Fruit fly (Drosophila melanogaster): ENCODE measurements around the gene Cka.

The Cka gene

DNA sequence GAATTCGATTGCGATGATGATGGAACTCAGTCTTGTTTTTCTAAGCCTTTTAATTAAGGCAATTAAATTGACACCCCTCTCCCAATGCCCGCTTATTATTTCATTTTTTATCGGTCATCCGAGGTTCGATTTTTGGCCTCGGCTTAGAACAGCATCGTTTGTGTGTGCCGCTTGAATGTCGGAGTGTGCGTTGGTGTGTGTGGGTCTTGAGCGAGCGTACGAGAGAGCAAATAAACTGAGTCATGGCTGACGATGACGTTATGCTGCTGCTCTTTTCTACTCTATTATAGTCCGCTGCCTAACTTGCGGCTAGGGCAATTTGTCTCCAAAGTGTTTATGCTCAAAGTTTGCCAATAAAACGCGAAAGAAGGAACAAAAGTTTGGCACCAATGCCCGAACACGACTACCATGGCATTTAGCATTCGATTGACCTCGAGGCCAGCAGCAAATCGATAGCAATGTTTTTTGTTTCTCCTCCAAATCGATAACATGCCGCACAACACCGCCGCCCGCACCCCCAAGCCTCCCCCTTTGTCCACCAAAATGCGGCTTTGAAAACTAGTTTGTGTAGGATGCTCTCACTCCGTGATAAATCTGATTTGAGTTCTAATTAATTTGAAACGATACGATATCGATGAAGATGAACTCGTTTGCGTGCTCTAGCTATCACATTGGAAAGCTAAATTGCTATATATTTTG, 55.1 kb downstream of the Cka start:
- no peak for TF ChIP-seq spab (GFP tag; optimal IDR thresholded peaks at IDR 0.05)
- no peak for TF ChIP-seq CG11294 (GFP tag; IDR thresholded peaks at IDR 0.05)
- TF ChIP-seq svp (GFP tag), result peak; percentile 36
- no peak for TF ChIP-seq CG4318 (GFP tag; optimal IDR thresholded peaks at IDR 0.05)
- TF ChIP-seq CG3032 (tag; optimal IDR thresholded peaks at IDR 0.05), result no peak

DNA sequence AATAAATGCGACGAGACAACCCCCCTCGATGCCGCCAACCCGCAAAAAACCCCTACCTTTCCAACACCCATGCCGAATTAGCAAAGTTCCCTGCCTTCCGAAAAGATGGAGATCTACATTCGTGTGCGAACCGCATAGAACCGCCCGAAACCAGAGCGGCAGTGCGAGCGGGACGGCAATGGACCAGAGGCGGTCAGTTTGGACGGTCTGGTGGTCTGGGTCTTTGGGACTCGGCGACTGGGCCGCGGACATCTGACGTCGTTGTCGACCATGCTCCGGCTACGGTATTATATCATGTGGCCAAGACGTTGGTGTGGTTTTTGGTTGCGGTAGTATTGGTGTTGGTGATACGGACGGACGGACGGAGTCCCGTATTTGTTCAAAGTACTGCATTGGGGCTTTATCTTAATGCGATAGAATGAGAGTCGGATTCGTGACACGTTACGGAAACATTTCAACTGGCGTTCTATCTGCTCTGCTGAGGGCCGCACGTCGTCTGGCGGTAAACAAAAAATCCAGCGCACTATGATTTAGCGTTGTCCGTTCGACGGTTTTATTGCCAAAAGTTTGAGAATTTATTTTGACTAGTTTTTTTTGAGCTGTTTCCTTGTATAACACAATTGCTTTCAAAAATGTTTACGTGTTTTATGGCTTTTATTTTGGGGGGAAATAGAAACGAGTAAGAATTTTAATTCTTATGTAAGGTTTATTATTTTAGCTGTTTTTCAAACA, 56.4 kb downstream of the Cka start:
- TF ChIP-seq Hr4 (GFP tag; optimal IDR thresholded peaks at IDR 0.05), result peak; percentile 33
- no peak for TF ChIP-seq CG6792 (GFP tag; optimal IDR thresholded peaks at IDR 0.05)
- no peak for TF ChIP-seq CG31627 (GFP tag; optimal IDR thresholded peaks at IDR 0.05)
- TF ChIP-seq CG32006 (GFP tag; optimal IDR thresholded peaks at IDR 0.05), result peak; percentile 50
- peak; percentile 65 for TF ChIP-seq vri (GFP tag; optimal IDR thresholded peaks at IDR 0.05)
- TF ChIP-seq fkh (GFP tag; optimal IDR thresholded peaks at IDR 0.05), result peak; percentile 61

DNA sequence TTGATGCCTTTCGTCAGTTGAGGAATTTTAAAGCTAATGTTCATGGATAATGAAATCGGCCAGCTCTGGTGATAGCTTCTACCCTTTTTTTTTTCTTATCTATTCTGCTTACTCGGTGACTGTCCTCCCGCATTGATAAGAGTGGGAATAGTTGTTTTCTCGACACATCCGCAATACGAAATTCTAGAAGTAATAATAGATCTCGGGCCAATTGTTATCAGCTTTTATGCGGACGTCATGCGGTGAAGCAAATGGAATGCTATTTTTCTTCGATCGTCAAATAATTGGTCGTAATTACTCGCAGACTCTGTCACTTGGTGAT, 56.9 kb downstream of the Cka start:
- TF ChIP-seq Hr39 (GFP tag; optimal IDR thresholded peaks at IDR 0.05), result no peak
- no peak for TF ChIP-seq spab (GFP tag; optimal IDR thresholded peaks at IDR 0.05)
- no peak for TF ChIP-seq CG3919 (GFP tag; optimal IDR thresholded peaks at IDR 0.05)
- no peak for TF ChIP-seq eg (GFP tag; IDR thresholded peaks at IDR 0.05)
- TF ChIP-seq CG31627 (GFP tag; optimal IDR thresholded peaks at IDR 0.05), result no peak
- TF ChIP-seq CG6808 (GFP tag; optimal IDR thresholded peaks at IDR 0.05), result no peak
- TF ChIP-seq CG7368 (GFP tag; optimal IDR thresholded peaks at IDR 0.05), result no peak
- TF ChIP-seq CG6854 (GFP tag; optimal IDR thresholded peaks at IDR 0.05), result no peak
- no peak for TF ChIP-seq CG8119 (GFP tag; IDR thresholded peaks at IDR 0.05)
- no peak for TF ChIP-seq Gug (GFP tag; IDR thresholded peaks at IDR 0.05)
- TF ChIP-seq fd85E (GFP tag; optimal IDR thresholded peaks at IDR 0.05), result no peak
- TF ChIP-seq CG11902 (GFP tag; optimal IDR thresholded peaks at IDR 0.05), result no peak
- no peak for TF ChIP-seq CG9139 (GFP tag; optimal IDR thresholded peaks at IDR 0.05)
- no peak for TF ChIP-seq CG6276 (GFP tag; optimal IDR thresholded peaks at IDR 0.05)
- TF ChIP-seq Ets21C (GFP tag; optimal IDR thresholded peaks at IDR 0.05), result no peak

DNA sequence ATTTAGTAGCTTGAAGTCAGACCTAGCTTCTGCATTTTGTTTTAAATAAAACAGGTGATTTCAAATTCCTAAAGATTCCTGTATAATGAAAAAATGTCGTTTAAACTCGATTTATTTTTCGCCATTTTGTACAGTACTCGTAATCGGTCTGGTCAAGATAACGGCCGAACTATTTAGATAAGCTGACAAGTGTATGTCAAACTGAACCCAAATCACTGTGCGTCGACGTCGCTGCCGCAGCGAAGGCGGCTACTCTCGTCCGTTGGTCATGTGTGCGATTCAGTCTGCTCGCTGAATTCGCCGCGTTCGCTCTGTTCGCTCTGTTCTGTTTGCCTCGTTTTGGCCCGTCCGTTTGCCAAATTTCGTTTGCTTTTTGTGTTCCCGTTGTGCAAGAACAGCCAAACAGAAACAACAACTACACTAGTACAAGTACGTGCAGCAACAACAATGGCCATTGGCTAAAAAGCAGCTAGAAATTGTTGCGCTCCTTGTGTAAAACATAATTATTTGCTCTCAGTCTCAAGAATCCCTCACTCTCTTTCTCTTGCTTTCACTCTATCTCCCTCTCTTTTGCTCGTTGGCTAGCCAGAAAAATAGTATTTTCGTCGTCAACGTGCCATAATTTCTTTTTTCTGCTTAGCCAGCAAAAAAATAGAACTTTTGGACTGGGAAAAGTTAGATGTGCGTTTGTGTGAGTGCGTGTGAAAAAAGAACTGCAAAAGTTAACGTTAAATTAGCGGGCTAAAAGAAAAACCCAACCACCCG, 57.7 kb downstream of the Cka start:
- no peak for TF ChIP-seq CG9139 (GFP tag; optimal IDR thresholded peaks at IDR 0.05)
- TF ChIP-seq CG7368 (GFP tag; optimal IDR thresholded peaks at IDR 0.05), result no peak
- peak; percentile 38 for TF ChIP-seq Eip75B (GFP tag; optimal IDR thresholded peaks at IDR 0.05)
- TF ChIP-seq svp (GFP tag), result peak; percentile 77
- TF ChIP-seq spab (GFP tag; optimal IDR thresholded peaks at IDR 0.05), result no peak
- peak; percentile 20 for TF ChIP-seq lz (GFP tag; optimal IDR thresholded peaks at IDR 0.05)
- TF ChIP-seq topi (GFP tag; optimal IDR thresholded peaks at IDR 0.05), result peak; percentile 29
- TF ChIP-seq CG16779 (tag; optimal IDR thresholded peaks at IDR 0.05), result no peak
- peak; percentile 11 for TF ChIP-seq fkh (GFP tag; optimal IDR thresholded peaks at IDR 0.05)
- TF ChIP-seq CG11762 (GFP tag; optimal IDR thresholded peaks at IDR 0.05; ENCODE audit: insufficient read depth), result no peak
- TF ChIP-seq CG11294 (GFP tag; IDR thresholded peaks at IDR 0.05), result no peak
- TF ChIP-seq salr (GFP tag; optimal IDR thresholded peaks at IDR 0.05), result peak in 1 of 2 experiments; percentile 3
- TF ChIP-seq Hr38 (GFP tag; optimal IDR thresholded peaks at IDR 0.05), result no peak
- peak; percentile 30 for TF ChIP-seq achi (GFP tag; optimal IDR thresholded peaks at IDR 0.05)
- no peak for TF ChIP-seq Blimp-1 (GFP tag; optimal IDR thresholded peaks at IDR 0.05)
- no peak for TF ChIP-seq CG11902 (GFP tag; optimal IDR thresholded peaks at IDR 0.05)
- TF ChIP-seq CG32006 (GFP tag; optimal IDR thresholded peaks at IDR 0.05), result peak; percentile 62
- TF ChIP-seq CG6808 (GFP tag; optimal IDR thresholded peaks at IDR 0.05), result no peak
- peak; percentile 14 for TF ChIP-seq Hr39 (GFP tag; optimal IDR thresholded peaks at IDR 0.05)
- TF ChIP-seq net (GFP tag; optimal IDR thresholded peaks at IDR 0.05), result peak; percentile 31
- peak; percentile 54 for TF ChIP-seq Hr4 (GFP tag; optimal IDR thresholded peaks at IDR 0.05)
- no peak for TF ChIP-seq CG3032 (tag; optimal IDR thresholded peaks at IDR 0.05)
- no peak for TF ChIP-seq CG8319 (GFP tag; optimal IDR thresholded peaks at IDR 0.05)
- TF ChIP-seq CG6854 (GFP tag; optimal IDR thresholded peaks at IDR 0.05), result no peak
- TF ChIP-seq vri (GFP tag; optimal IDR thresholded peaks at IDR 0.05), result peak; percentile 49
- TF ChIP-seq fd85E (GFP tag; optimal IDR thresholded peaks at IDR 0.05), result no peak
- TF ChIP-seq acj6 (GFP tag; optimal IDR thresholded peaks at IDR 0.05), result peak; percentile 22
- peak; percentile 29 for TF ChIP-seq CG31627 (GFP tag; optimal IDR thresholded peaks at IDR 0.05)
- TF ChIP-seq CG6163 (GFP tag; IDR thresholded peaks at IDR 0.05), result peak; percentile 55; the same call in 2 of the 3 replicates
- TF ChIP-seq CG3919 (GFP tag; optimal IDR thresholded peaks at IDR 0.05), result peak; percentile 31
- TF ChIP-seq dac (GFP tag; optimal IDR thresholded peaks at IDR 0.05), result no peak
- no peak for TF ChIP-seq CG6792 (GFP tag; optimal IDR thresholded peaks at IDR 0.05)
- peak; percentile 33 for TF ChIP-seq CG6276 (GFP tag; optimal IDR thresholded peaks at IDR 0.05)
- no peak for TF ChIP-seq CG10631 (GFP tag; optimal IDR thresholded peaks at IDR 0.05)

Data from whole organism, prepupa.